Worm (Caenorhabditis elegans) whole organism, L1 larva: ENCODE data around the gene R05H10.1.

ENCODE experiments used
- C34B4.2 ChIP-seq: sonication (generic microtip); optimal IDR thresholded peaks from 2 replicates; lab custom pipeline; 2017; ENCODE audit warnings: mild to moderate bottlenecking, missing genetic modification characterization, missing compliant biosample characterization
- F16B12.6 ChIP-seq: fragments of 150-350 bp; optimal IDR thresholded peaks from 2 replicates; lab custom pipeline; 2014; ENCODE audit warnings: missing biosample characterization, missing genetic modification characterization
- alr-1 ChIP-seq: fragments of 200-800 bp; sonication (Bioruptor generic); optimal IDR thresholded peaks from 2 replicates; lab custom pipeline; 2018; ENCODE audit warnings: borderline replicate concordance, mild to moderate bottlenecking, missing genetic modification characterization, missing compliant biosample characterization
- aly-2 ChIP-seq: fragments of 150-350 bp; optimal IDR thresholded peaks from 2 replicates; lab custom pipeline; 2014; ENCODE audit warnings: missing biosample characterization, missing genetic modification characterization
- ama-1 ChIP-seq: fragments of 150-350 bp; optimal IDR thresholded peaks from 2 replicates; lab custom pipeline; 2014
- blmp-1 ChIP-seq: fragments of 150-350 bp; optimal IDR thresholded peaks from 2 replicates; lab custom pipeline; 2014; ENCODE audit warnings: missing biosample characterization, missing genetic modification characterization
- ceh-63 ChIP-seq: fragments of 200-800 bp; sonication (Bioruptor generic); optimal IDR thresholded peaks from 2 replicates; lab custom pipeline; 2018; ENCODE audit warnings: mild to moderate bottlenecking, missing genetic modification characterization, missing compliant biosample characterization
- ceh-82 ChIP-seq, 3 experiments: fragments of 150-350 bp in 1 of 3; sonication (generic microtip) in 2 of 3; optimal IDR thresholded peaks; 2 replicates each; lab custom pipeline; 2014 to 2017; ENCODE audit warnings: missing biosample characterization in 3 of 3, missing genetic modification characterization in 3 of 3
- ceh-88 ChIP-seq: fragments of 200-800 bp; sonication (Bioruptor generic); IDR thresholded peaks from 2 replicates; pipeline ENCODE4 v1.3.6; 2022; ENCODE audit warnings: missing genetic modification characterization, missing compliant biosample characterization
- ceh-90 ChIP-seq: sonication (generic microtip); optimal IDR thresholded peaks from 2 replicates; lab custom pipeline; 2016; ENCODE audit warnings: missing genetic modification characterization, missing compliant biosample characterization
- ces-1 ChIP-seq: fragments of 150-350 bp; optimal IDR thresholded peaks from 2 replicates; lab custom pipeline; 2014; ENCODE audit warnings: missing biosample characterization, missing genetic modification reagents, missing genetic modification characterization
- dpl-1 ChIP-seq, 3 experiments: fragments of 150-350 bp in 2 of 3; sonication (generic microtip) in 1 of 3; optimal IDR thresholded peaks; 2 replicates each; lab custom pipeline; 2014 to 2017; ENCODE audit warnings: missing biosample characterization in 3 of 3, missing genetic modification characterization in 3 of 3, missing genetic modification reagents in 3 of 3
- dsc-1 ChIP-seq: sonication (generic microtip); optimal IDR thresholded peaks from 2 replicates; lab custom pipeline; 2016; ENCODE audit warnings: mild to moderate bottlenecking, missing genetic modification characterization, missing compliant biosample characterization
- efl-1 ChIP-seq, 4 experiments: fragments of 150-350 bp; optimal IDR thresholded peaks in 3 of 4; peaks in 1 of 4; 1 replicate in 1 of 4; 2 replicates in 3 of 4; lab custom pipeline; 2014; ENCODE audit warnings: missing biosample characterization in 2 of 4, missing genetic modification characterization in 2 of 4, missing genetic modification reagents in 2 of 4
- ets-5 ChIP-seq: fragments of 200-800 bp; sonication (Bioruptor generic); IDR thresholded peaks from 2 replicates; pipeline ENCODE4 v1.3.6; 2022; ENCODE audit warnings: missing genetic modification characterization, missing compliant biosample characterization
- fkh-10 ChIP-seq: sonication (generic microtip); optimal IDR thresholded peaks from 2 replicates; lab custom pipeline; 2017; ENCODE audit warnings: missing biosample characterization, missing genetic modification reagents, missing genetic modification characterization
- fkh-8 ChIP-seq: sonication (generic microtip); optimal IDR thresholded peaks from 2 replicates; lab custom pipeline; 2016; ENCODE audit warnings: mild to moderate bottlenecking, missing genetic modification characterization, missing compliant biosample characterization
- grh-1 ChIP-seq: fragments of 200-800 bp; sonication (Bioruptor generic); IDR thresholded peaks from 2 replicates; pipeline ENCODE4 v1.3.6; 2022; ENCODE audit warnings: missing genetic modification reagents, missing genetic modification characterization, missing compliant biosample characterization
- hlh-4 ChIP-seq: sonication (generic microtip); optimal IDR thresholded peaks from 2 replicates; lab custom pipeline; 2016; ENCODE audit warnings: mild to moderate bottlenecking, missing genetic modification characterization, missing compliant biosample characterization
- hpl-2 ChIP-seq: fragments of 150-350 bp; optimal IDR thresholded peaks from 2 replicates; lab custom pipeline; 2014; ENCODE audit warnings: missing biosample characterization, missing genetic modification reagents, missing genetic modification characterization
- lin-39 ChIP-seq: fragments of 150-350 bp; optimal IDR thresholded peaks from 2 replicates; lab custom pipeline; 2014; ENCODE audit warnings: missing biosample characterization, missing genetic modification reagents, missing genetic modification characterization
- lir-3 ChIP-seq: sonication (generic microtip); optimal IDR thresholded peaks from 2 replicates; lab custom pipeline; 2016; ENCODE audit warnings: mild to moderate bottlenecking, missing genetic modification characterization, moderate library complexity, missing compliant biosample characterization; ENCODE audit not compliant: poor library complexity
- mab-9 ChIP-seq: fragments of 200-800 bp; sonication (Bioruptor generic); IDR thresholded peaks from 2 replicates; pipeline ENCODE4 v1.3.6; 2022; ENCODE audit warnings: missing genetic modification reagents, missing genetic modification characterization, missing compliant biosample characterization
- nhr-11 ChIP-seq: fragments of 150-350 bp; optimal IDR thresholded peaks from 2 replicates; lab custom pipeline; 2014; ENCODE audit warnings: missing biosample characterization, missing genetic modification characterization
- nhr-12 ChIP-seq: sonication (generic microtip); optimal IDR thresholded peaks from 2 replicates; lab custom pipeline; 2017; ENCODE audit warnings: missing biosample characterization, missing genetic modification characterization
- nhr-20 ChIP-seq: sonication (generic microtip); optimal IDR thresholded peaks from 2 replicates; lab custom pipeline; 2016; ENCODE audit warnings: mild to moderate bottlenecking, missing genetic modification characterization, missing compliant biosample characterization
- nhr-28 ChIP-seq: fragments of 150-350 bp; optimal IDR thresholded peaks from 2 replicates; lab custom pipeline; 2014; ENCODE audit warnings: missing biosample characterization, missing genetic modification characterization
- nhr-47 ChIP-seq: sonication (generic microtip); optimal IDR thresholded peaks from 2 replicates; lab custom pipeline; 2016; ENCODE audit warnings: mild to moderate bottlenecking, missing genetic modification characterization, moderate library complexity, missing compliant biosample characterization
- nhr-71 ChIP-seq: sonication (generic microtip); optimal IDR thresholded peaks from 2 replicates; lab custom pipeline; 2016; ENCODE audit warnings: mild to moderate bottlenecking, missing genetic modification characterization, moderate library complexity, missing compliant biosample characterization
- nhr-90 ChIP-seq: sonication (generic microtip); optimal IDR thresholded peaks from 2 replicates; lab custom pipeline; 2016; ENCODE audit warnings: mild to moderate bottlenecking, missing genetic modification characterization, missing compliant biosample characterization; ENCODE audit not compliant: poor library complexity
- pax-3 ChIP-seq: fragments of 200-800 bp; sonication (Bioruptor generic); optimal IDR thresholded peaks from 2 replicates; lab custom pipeline; 2018; ENCODE audit warnings: mild to moderate bottlenecking, missing genetic modification characterization, moderate library complexity, missing compliant biosample characterization
- pqm-1 ChIP-seq: sonication (generic microtip); optimal IDR thresholded peaks from 3 replicates; lab custom pipeline; 2017; ENCODE audit warnings: missing biosample characterization, missing genetic modification characterization
- rnt-1 ChIP-seq: sonication (generic microtip); optimal IDR thresholded peaks from 2 replicates; lab custom pipeline; 2016; ENCODE audit warnings: mild to moderate bottlenecking, missing genetic modification characterization, moderate library complexity, missing compliant biosample characterization
- snpc-4 ChIP-seq: fragments of 150-350 bp; optimal IDR thresholded peaks from 2 replicates; lab custom pipeline; 2014; ENCODE audit warnings: missing biosample characterization, missing genetic modification characterization
- sptf-1 ChIP-seq: fragments of 150-350 bp; optimal IDR thresholded peaks from 2 replicates; lab custom pipeline; 2014; ENCODE audit warnings: missing biosample characterization, missing genetic modification characterization
- sup-37 ChIP-seq: fragments of 200-800 bp; sonication (Bioruptor generic); optimal IDR thresholded peaks from 2 replicates; lab custom pipeline; 2018; ENCODE audit warnings: mild to moderate bottlenecking, missing genetic modification characterization, missing compliant biosample characterization
- tbx-2 ChIP-seq: sonication (generic microtip); optimal IDR thresholded peaks from 2 replicates; lab custom pipeline; 2016; ENCODE audit warnings: missing genetic modification characterization, missing compliant biosample characterization
- tlp-1 ChIP-seq: fragments of 150-350 bp; optimal IDR thresholded peaks from 2 replicates; lab custom pipeline; 2014; ENCODE audit warnings: missing biosample characterization, missing genetic modification characterization
- unc-130 ChIP-seq: fragments of 150-350 bp; optimal IDR thresholded peaks from 2 replicates; lab custom pipeline; 2017; ENCODE audit warnings: missing biosample characterization, missing genetic modification characterization, inconsistent platforms
- unc-62 ChIP-seq: fragments of 150-350 bp; optimal IDR thresholded peaks from 2 replicates; lab custom pipeline; 2014; ENCODE audit warnings: missing biosample characterization, missing genetic modification reagents, missing genetic modification characterization
- unc-86 ChIP-seq: sonication (generic microtip); optimal IDR thresholded peaks from 2 replicates; lab custom pipeline; 2016; ENCODE audit warnings: missing genetic modification characterization, missing compliant biosample characterization
- vab-15 ChIP-seq: sonication (generic microtip); optimal IDR thresholded peaks from 2 replicates; lab custom pipeline; 2017; ENCODE audit warnings: missing genotype, mild to moderate bottlenecking, missing genetic modification characterization, missing compliant biosample characterization
- zag-1 ChIP-seq: fragments of 150-350 bp; optimal IDR thresholded peaks from 2 replicates; lab custom pipeline; 2014; ENCODE audit warnings: missing biosample characterization, missing genetic modification characterization
- ztf-11 ChIP-seq, 2 experiments: sonication (generic microtip); optimal IDR thresholded peaks; 2 replicates each; lab custom pipeline; 2016 to 2017; ENCODE audit warnings: missing genetic modification characterization in 2 of 2, missing biosample characterization in 1 of 2, missing compliant biosample characterization in 1 of 2

The R05H10.1 gene

DNA sequence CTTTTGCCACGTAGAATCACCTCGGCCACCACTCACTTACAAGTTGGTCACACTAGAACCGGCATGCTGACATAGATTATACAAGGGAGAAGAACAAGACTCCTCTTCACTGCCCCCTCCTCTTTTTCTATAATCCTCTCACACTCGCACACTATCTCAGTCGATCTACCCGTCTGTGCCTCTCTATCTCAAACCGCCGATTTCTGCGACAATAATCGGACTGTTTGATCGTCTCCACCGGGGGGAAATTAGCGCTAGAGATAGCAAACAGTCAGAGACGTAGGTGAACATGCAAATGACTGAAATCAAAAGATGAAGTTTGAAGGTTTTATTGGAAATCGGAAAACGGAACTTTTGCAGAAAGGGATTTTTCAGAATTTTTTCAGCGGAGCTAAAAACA, 29.2 kb upstream of the R05H10.1 start (continued):
- TF ChIP-seq unc-86 (tag; lab: Kevin White, UChicago) = no peak
- TF ChIP-seq tlp-1 (tag; lab: Kevin White, UChicago) = no peak
- TF ChIP-seq vab-15 (tag; lab: Kevin White, UChicago) = peak; percentile 38
- peak; percentile 41 for TF ChIP-seq snpc-4 (tag; lab: Kevin White, UChicago)
- TF ChIP-seq ceh-82 (tag; optimal IDR thresholded peaks at IDR 0.05; lab: Kevin White, UChicago) = peak; percentile 3 to 40 (median 6)
- TF ChIP-seq aly-2 (tag; lab: Kevin White, UChicago) = no peak
- no peak for TF ChIP-seq hlh-4 (tag; lab: Kevin White, UChicago)
- TF ChIP-seq nhr-90 (tag; lab: Kevin White, UChicago) = peak; percentile 93
- no peak for TF ChIP-seq alr-1 (tag; lab: Kevin White, UChicago)
- TF ChIP-seq tbx-2 (tag; lab: Kevin White, UChicago) = peak; percentile 78
- TF ChIP-seq pax-3 (tag; lab: Kevin White, UChicago) = no peak
- peak; percentile 1 for TF ChIP-seq nhr-11
- no peak for TF ChIP-seq unc-62
- peak; percentile 67 for TF ChIP-seq nhr-47 (tag; lab: Kevin White, UChicago)
- TF ChIP-seq dpl-1 (GFP tag; optimal IDR thresholded peaks at IDR 0.05; lab: Kevin White, UChicago) = peak; percentile 43 to 64 (median 46)
- TF ChIP-seq nhr-12 = no peak
- no peak for TF ChIP-seq ces-1
- TF ChIP-seq pqm-1 (tag; lab: Kevin White, UChicago) = no peak
- TF ChIP-seq lir-3 (tag; lab: Kevin White, UChicago) = peak; percentile 73
- peak; percentile 86 for TF ChIP-seq nhr-71
- peak; percentile 35 for TF ChIP-seq sup-37 (GFP tag; lab: Kevin White, UChicago)
- no peak for TF ChIP-seq unc-130 (tag; lab: Kevin White, UChicago)
- no peak for TF ChIP-seq dsc-1
- TF ChIP-seq lin-39 (tag; lab: Kevin White, UChicago) = no peak
- TF ChIP-seq F16B12.6 = no peak
- no peak for TF ChIP-seq fkh-8 (tag; lab: Kevin White, UChicago)
- peak; percentile 84 for TF ChIP-seq blmp-1 (tag; lab: Kevin White, UChicago)
- peak; percentile 35 for TF ChIP-seq nhr-28
- no peak for TF ChIP-seq ama-1 (lab: Kevin White, UChicago)
- peak; percentile 85 for TF ChIP-seq grh-1 (GFP tag; lab: Robert Waterston, UW)
- TF ChIP-seq zag-1 (tag; lab: Kevin White, UChicago) = no peak
- 0 out of 2 replicates have a peak, but pooled peaks have one; percentile 10 for TF ChIP-seq ceh-88 (GFP tag; lab: Robert Waterston, UW)
- no peak for TF ChIP-seq sptf-1 (tag; lab: Kevin White, UChicago)
- no peak for TF ChIP-seq mab-9 (GFP tag; lab: Robert Waterston, UW)
- peak; percentile 78 to 84 for TF ChIP-seq efl-1 (optimal IDR thresholded peaks at IDR 0.05; lab: Kevin White, UChicago)
- peak; percentile 55 to 96 for TF ChIP-seq efl-1 (GFP tag; optimal IDR thresholded peaks at IDR 0.05 in 1 of 2; lab: Kevin White, UChicago)
- peak; percentile 54 for TF ChIP-seq rnt-1 (tag; lab: Kevin White, UChicago)
- TF ChIP-seq ztf-11 (tag; optimal IDR thresholded peaks at IDR 0.05; lab: Kevin White, UChicago) = no peak
- peak; percentile 96 for TF ChIP-seq nhr-20 (tag; lab: Kevin White, UChicago)
- no peak for TF ChIP-seq ets-5 (GFP tag; lab: Robert Waterston, UW)
- TF ChIP-seq hpl-2 (GFP tag; lab: Kevin White, UChicago) = no peak
- TF ChIP-seq fkh-10 (GFP tag; lab: Kevin White, UChicago) = no peak
- no peak for TF ChIP-seq ceh-90 (tag; lab: Kevin White, UChicago)
- no peak for TF ChIP-seq ceh-63
- TF ChIP-seq C34B4.2 (tag; lab: Kevin White, UChicago) = no peak
